Worm (Caenorhabditis elegans) whole organism, L2 larva: ENCODE results near the gene gcc-2.

ENCODE experiments used
- C34F6.9 ChIP-seq: fragments of 150-350 bp; optimal IDR thresholded peaks from 2 replicates; lab custom pipeline; 2014; ENCODE audit warnings: missing biosample characterization, missing genetic modification characterization
- ZK546.5 ChIP-seq: sonication (generic microtip); optimal IDR thresholded peaks from 2 replicates; lab custom pipeline; 2017; ENCODE audit warnings: missing biosample characterization, missing genetic modification characterization
- alr-1 ChIP-seq: fragments of 150-350 bp; optimal IDR thresholded peaks from 2 replicates; lab custom pipeline; 2014; ENCODE audit warnings: missing biosample characterization, missing genetic modification characterization
- ama-1 ChIP-seq: fragments of 150-350 bp; optimal IDR thresholded peaks from 2 replicates; lab custom pipeline; 2018; ENCODE audit warnings: inconsistent platforms
- ceh-16 ChIP-seq: fragments of 150-350 bp; optimal IDR thresholded peaks from 2 replicates; lab custom pipeline; 2014; ENCODE audit warnings: missing biosample characterization, missing genetic modification characterization
- ceh-82 ChIP-seq: fragments of 150-350 bp; optimal IDR thresholded peaks from 2 replicates; lab custom pipeline; 2014; ENCODE audit warnings: missing biosample characterization, missing genetic modification characterization
- crh-2 ChIP-seq: sonication (generic microtip); optimal IDR thresholded peaks from 2 replicates; lab custom pipeline; 2017; ENCODE audit warnings: missing biosample characterization, missing genetic modification characterization
- dmd-4 ChIP-seq: sonication (generic microtip); optimal IDR thresholded peaks from 2 replicates; lab custom pipeline; 2017; ENCODE audit warnings: missing biosample characterization, missing genetic modification characterization
- egl-27 ChIP-seq: sonication (generic microtip); optimal IDR thresholded peaks from 3 replicates; lab custom pipeline; 2017; ENCODE audit warnings: missing biosample characterization, missing genetic modification reagents, missing genetic modification characterization
- elt-3 ChIP-seq: sonication (generic microtip); optimal IDR thresholded peaks from 2 replicates; lab custom pipeline; 2017; ENCODE audit warnings: missing biosample characterization, missing genetic modification characterization
- fos-1 ChIP-seq: fragments of 150-350 bp; optimal IDR thresholded peaks from 2 replicates; lab custom pipeline; 2014; ENCODE audit warnings: missing biosample characterization, missing genetic modification characterization
- gmeb-1 ChIP-seq: fragments of 150-350 bp; optimal IDR thresholded peaks from 2 replicates; lab custom pipeline; 2014; ENCODE audit warnings: missing biosample characterization, missing genetic modification characterization
- lin-11 ChIP-seq: fragments of 150-350 bp; sonication (generic microtip); optimal IDR thresholded peaks from 2 replicates; lab custom pipeline; 2014; ENCODE audit warnings: missing biosample characterization, missing genetic modification characterization, inconsistent platforms, mixed read lengths
- lin-13 ChIP-seq: fragments of 150-350 bp; optimal IDR thresholded peaks from 2 replicates; lab custom pipeline; 2014; ENCODE audit warnings: missing biosample characterization, missing genetic modification reagents, missing genetic modification characterization
- lin-39 ChIP-seq: fragments of 150-350 bp; optimal IDR thresholded peaks from 2 replicates; lab custom pipeline; 2014; ENCODE audit warnings: missing biosample characterization, missing genetic modification reagents, missing genetic modification characterization
- lsy-2 ChIP-seq, 2 experiments: fragments of 150-350 bp in 1 of 2; sonication (generic microtip) in 1 of 2; optimal IDR thresholded peaks; 2 replicates each; lab custom pipeline; 2014 to 2017; ENCODE audit warnings: missing biosample characterization in 2 of 2, missing genetic modification characterization in 2 of 2
- mab-5 ChIP-seq: fragments of 150-350 bp; optimal IDR thresholded peaks from 2 replicates; lab custom pipeline; 2014; ENCODE audit warnings: missing biosample characterization, missing genetic modification characterization
- mbf-1 ChIP-seq: sonication (generic microtip); optimal IDR thresholded peaks from 2 replicates; lab custom pipeline; 2017; ENCODE audit warnings: missing biosample characterization, missing genetic modification characterization
- mdl-1 ChIP-seq, 2 experiments: fragments of 150-350 bp in 1 of 2; sonication (generic microtip) in 1 of 2; optimal IDR thresholded peaks; 2 replicates each; lab custom pipeline; 2017; ENCODE audit warnings: missing biosample characterization in 2 of 2, missing genetic modification characterization in 2 of 2
- nhr-10 ChIP-seq: sonication (generic microtip); optimal IDR thresholded peaks from 2 replicates; lab custom pipeline; 2017; ENCODE audit warnings: missing biosample characterization, missing genetic modification characterization
- nhr-11 ChIP-seq: fragments of 150-350 bp; optimal IDR thresholded peaks from 2 replicates; lab custom pipeline; 2014; ENCODE audit warnings: missing biosample characterization, missing genetic modification characterization
- nhr-129 ChIP-seq: fragments of 150-350 bp; optimal IDR thresholded peaks from 2 replicates; lab custom pipeline; 2014; ENCODE audit warnings: missing biosample characterization, missing genetic modification characterization
- nhr-21 ChIP-seq: fragments of 150-350 bp; optimal IDR thresholded peaks from 2 replicates; lab custom pipeline; 2014; ENCODE audit warnings: missing biosample characterization, missing genetic modification characterization
- nhr-23 ChIP-seq: fragments of 150-350 bp; optimal IDR thresholded peaks from 2 replicates; lab custom pipeline; 2014; ENCODE audit warnings: missing biosample characterization, missing genetic modification reagents, missing genetic modification characterization
- nhr-237 ChIP-seq: fragments of 150-350 bp; optimal IDR thresholded peaks from 2 replicates; lab custom pipeline; 2014; ENCODE audit warnings: missing biosample characterization, missing genetic modification characterization
- nhr-25 ChIP-seq: fragments of 150-350 bp; sonication (generic microtip); optimal IDR thresholded peaks from 3 replicates; lab custom pipeline; 2014; ENCODE audit warnings: missing biosample characterization, missing genetic modification characterization
- nhr-6 ChIP-seq: fragments of 150-350 bp; optimal IDR thresholded peaks from 2 replicates; lab custom pipeline; 2014; ENCODE audit warnings: missing biosample characterization, missing genetic modification characterization
- nhr-77 ChIP-seq: fragments of 150-350 bp; optimal IDR thresholded peaks from 2 replicates; lab custom pipeline; 2014; ENCODE audit warnings: missing biosample characterization, missing genetic modification characterization
- peb-1 ChIP-seq: fragments of 150-350 bp; optimal IDR thresholded peaks from 2 replicates; lab custom pipeline; 2014; ENCODE audit warnings: missing biosample characterization, missing genetic modification characterization
- skn-1 ChIP-seq: sonication (generic microtip); optimal IDR thresholded peaks from 2 replicates; lab custom pipeline; 2017; ENCODE audit warnings: missing biosample characterization, missing genetic modification characterization
- sma-3 ChIP-seq: sonication (generic microtip); optimal IDR thresholded peaks from 2 replicates; lab custom pipeline; 2016; ENCODE audit warnings: missing genetic modification reagents, missing genetic modification characterization, missing compliant biosample characterization
- sma-9 ChIP-seq, 2 experiments: fragments of 150-350 bp in 1 of 2; sonication (generic microtip) in 1 of 2; optimal IDR thresholded peaks; 2 replicates each; lab custom pipeline; 2014 to 2016; ENCODE audit warnings: missing genetic modification characterization in 2 of 2, mild to moderate bottlenecking in 1 of 2, missing biosample characterization in 1 of 2, missing compliant biosample characterization in 1 of 2, missing genetic modification reagents in 1 of 2, moderate library complexity in 1 of 2
- snpc-4 ChIP-seq: fragments of 150-350 bp; optimal IDR thresholded peaks from 2 replicates; lab custom pipeline; 2014; ENCODE audit warnings: missing biosample characterization, missing genetic modification characterization
- unc-39 ChIP-seq: fragments of 150-350 bp; optimal IDR thresholded peaks from 2 replicates; lab custom pipeline; 2014; ENCODE audit warnings: missing biosample characterization, missing genetic modification characterization
- unc-55 ChIP-seq: fragments of 150-350 bp; sonication (generic microtip); optimal IDR thresholded peaks from 3 replicates; lab custom pipeline; 2014; ENCODE audit warnings: missing biosample characterization, missing genetic modification reagents, missing genetic modification characterization
- unc-62 ChIP-seq: fragments of 150-350 bp; optimal IDR thresholded peaks from 2 replicates; lab custom pipeline; 2014; ENCODE audit warnings: missing biosample characterization, missing genetic modification reagents, missing genetic modification characterization
- ztf-11 ChIP-seq: sonication (generic microtip); optimal IDR thresholded peaks from 2 replicates; lab custom pipeline; 2017; ENCODE audit warnings: missing biosample characterization, missing genetic modification characterization
- ztf-4 ChIP-seq: fragments of 150-350 bp; optimal IDR thresholded peaks from 2 replicates; lab custom pipeline; 2014; ENCODE audit warnings: missing biosample characterization, missing genetic modification characterization

gcc-2 gene

ce11 chrIII:9714731-9715130 lies 47.2 kb downstream of the gcc-2 start:
- TF ChIP-seq nhr-77 (tag; lab: Kevin White, UChicago) = no peak
- TF ChIP-seq ZK546.5 (tag; lab: Kevin White, UChicago) = no peak
- no peak for TF ChIP-seq unc-55 (GFP tag; lab: Kevin White, UChicago)
- TF ChIP-seq unc-62 (GFP tag; lab: Kevin White, UChicago) = no peak
- TF ChIP-seq lin-11 (tag; lab: Kevin White, UChicago) = no peak
- TF ChIP-seq crh-2 (tag; lab: Kevin White, UChicago) = peak; percentile 4
- TF ChIP-seq ceh-16 (tag; lab: Kevin White, UChicago) = no peak
- TF ChIP-seq snpc-4 (tag; lab: Kevin White, UChicago) = no peak
- no peak for TF ChIP-seq nhr-21 (tag; lab: Kevin White, UChicago)
- peak; percentile 36 for TF ChIP-seq fos-1 (tag; lab: Kevin White, UChicago)
- no peak for TF ChIP-seq lin-39
- TF ChIP-seq lsy-2 (tag; optimal IDR thresholded peaks at IDR 0.05; lab: Kevin White, UChicago) = no peak
- TF ChIP-seq nhr-6 (tag; lab: Kevin White, UChicago) = no peak
- no peak for TF ChIP-seq nhr-25 (tag; lab: Kevin White, UChicago)
- no peak for TF ChIP-seq egl-27 (tag; lab: Kevin White, UChicago)
- TF ChIP-seq alr-1 (tag; lab: Kevin White, UChicago) = no peak
- TF ChIP-seq sma-9 (GFP tag; optimal IDR thresholded peaks at IDR 0.05; lab: Kevin White, UChicago) = peak; percentile 47
- no peak for TF ChIP-seq sma-9 (tag; optimal IDR thresholded peaks at IDR 0.05; lab: Kevin White, UChicago)
- no peak for TF ChIP-seq unc-39 (tag; lab: Kevin White, UChicago)
- no peak for TF ChIP-seq ztf-11 (tag; lab: Kevin White, UChicago)
- no peak for TF ChIP-seq nhr-237 (tag; lab: Kevin White, UChicago)

- TF ChIP-seq ceh-16 (tag; lab: Kevin White, UChicago) = no peak
- TF ChIP-seq nhr-77 (tag; lab: Kevin White, UChicago) = no peak
- no peak for TF ChIP-seq ztf-4 (tag; lab: Kevin White, UChicago)
- peak; percentile 12 for TF ChIP-seq fos-1 (tag; lab: Kevin White, UChicago)
- TF ChIP-seq lin-11 (tag; lab: Kevin White, UChicago) = no peak
- TF ChIP-seq gmeb-1 (tag; lab: Kevin White, UChicago) = no peak
Observed at ce11 chrIII:9713862-9714261, 48.1 kb downstream of the gcc-2 start, which contains the start of gene ncx-6. ncx-6 (minus strand) TSS chrIII:9713949.

- TF ChIP-seq mbf-1 (tag; lab: Kevin White, UChicago) (no peak), gmeb-1 (tag; lab: Kevin White, UChicago) (no peak), sma-3 (GFP tag; lab: Kevin White, UChicago) (no peak), ama-1 (lab: Kevin White, UChicago) (no peak), elt-3 (tag; lab: Kevin White, UChicago) (no peak), nhr-129 (no peak), lin-11 (tag; lab: Kevin White, UChicago) (no peak), mdl-1 (tag; optimal IDR thresholded peaks at IDR 0.05; lab: Kevin White, UChicago) (no peak), dmd-4 (tag; lab: Kevin White, UChicago) (no peak), C34F6.9 (tag; lab: Kevin White, UChicago) (no peak), nhr-11 (tag; lab: Kevin White, UChicago) (no peak)
- TF ChIP-seq, all 48 proteins: peak for 0
Observed at ce11 chrIII:9713182-9713581, 48.8 kb downstream of the gcc-2 start.

ce11 chrIII:9711163-9711562 lies 50.8 kb downstream of the gcc-2 start:
- TF ChIP-seq C34F6.9 (tag; lab: Kevin White, UChicago) = no peak
- TF ChIP-seq skn-1 = no peak
- TF ChIP-seq mdl-1 (tag; optimal IDR thresholded peaks at IDR 0.05; lab: Kevin White, UChicago) = no peak
- TF ChIP-seq nhr-10 (tag; lab: Kevin White, UChicago) = no peak
- TF ChIP-seq nhr-6 (tag; lab: Kevin White, UChicago) = no peak
- no peak for TF ChIP-seq ama-1 (lab: Kevin White, UChicago)
- no peak for TF ChIP-seq nhr-129
- TF ChIP-seq ceh-82 (tag; lab: Kevin White, UChicago) = no peak
- no peak for TF ChIP-seq mab-5 (tag; lab: Kevin White, UChicago)
- TF ChIP-seq ztf-4 (tag; lab: Kevin White, UChicago) = no peak
- TF ChIP-seq ZK546.5 (tag; lab: Kevin White, UChicago) = no peak
- TF ChIP-seq lin-13 = no peak
- no peak for TF ChIP-seq nhr-77 (tag; lab: Kevin White, UChicago)
- TF ChIP-seq unc-62 (GFP tag; lab: Kevin White, UChicago) = no peak
- TF ChIP-seq gmeb-1 (tag; lab: Kevin White, UChicago) = no peak
- TF ChIP-seq peb-1 = no peak
- no peak for TF ChIP-seq nhr-23 (tag; lab: Kevin White, UChicago)
- TF ChIP-seq, all 48 proteins: peak for 0
